Worm (Caenorhabditis elegans): ENCODE results near the gene K02D10.1.

K02D10.1 gene

DNA sequence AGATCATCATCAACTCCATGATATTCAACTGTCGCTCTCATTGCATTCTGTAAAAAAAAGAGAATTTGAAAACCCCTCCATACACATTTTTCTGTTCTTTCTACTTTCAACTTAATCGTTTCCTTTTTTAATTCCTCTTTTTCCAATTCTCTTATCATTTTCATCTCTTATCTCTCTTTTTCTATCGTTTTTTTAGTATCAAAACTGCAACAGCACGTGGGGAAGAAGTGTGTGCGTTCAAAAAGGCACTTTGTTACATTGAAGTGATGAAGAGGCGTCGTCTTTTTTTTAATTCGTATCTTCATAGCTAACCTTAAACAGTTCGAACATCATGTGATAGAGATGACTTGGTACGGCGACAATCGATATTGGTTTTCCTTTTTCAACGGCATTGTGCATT lies 30.2 kb upstream of the K02D10.1 start:
- no peak for TF ChIP-seq flh-1 (GFP tag; optimal IDR thresholded peaks at IDR 0.05)
- no peak for TF ChIP-seq lin-32 (GFP tag; optimal IDR thresholded peaks at IDR 0.05)
- no peak for TF ChIP-seq unc-120 (tag; optimal IDR thresholded peaks at IDR 0.05; ENCODE audit: poor library complexity, severe bottlenecking)
- TF ChIP-seq cnd-1 (tag; optimal IDR thresholded peaks at IDR 0.05) = no peak
- no peak for TF ChIP-seq ceh-39 (tag; optimal IDR thresholded peaks at IDR 0.05)
- no peak for TF ChIP-seq lsy-2 (tag; optimal IDR thresholded peaks at IDR 0.05)
- no peak for TF ChIP-seq tbx-8 (GFP tag; optimal IDR thresholded peaks at IDR 0.05)
- TF ChIP-seq nhr-237 (tag; optimal IDR thresholded peaks at IDR 0.05) = no peak
- TF ChIP-seq zip-8 (tag; optimal IDR thresholded peaks at IDR 0.05) = no peak
- no peak for TF ChIP-seq ceh-83 (GFP tag; optimal IDR thresholded peaks at IDR 0.05)
- TF ChIP-seq ham-2 (GFP tag; optimal IDR thresholded peaks at IDR 0.05) = no peak
- TF ChIP-seq blmp-1 (tag; optimal IDR thresholded peaks at IDR 0.05) = no peak

DNA sequence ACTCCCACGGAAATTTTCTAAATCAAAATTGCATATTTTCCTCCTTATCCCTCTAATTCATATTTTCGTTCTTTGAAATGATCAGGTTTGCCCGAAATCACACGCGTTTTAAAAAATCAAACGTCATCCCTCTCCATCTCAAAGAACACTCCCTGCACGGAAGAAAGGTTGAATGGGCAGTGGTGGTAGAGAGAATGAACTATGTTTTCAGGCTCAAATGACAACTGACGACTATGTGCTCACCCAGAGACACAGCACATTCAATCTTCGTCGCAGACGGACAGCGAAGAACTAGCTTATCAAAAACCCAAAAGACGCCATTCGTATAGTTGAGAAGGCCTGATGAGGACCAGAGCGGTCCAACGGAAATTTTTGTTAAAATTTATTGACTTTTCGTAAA lies 29.6 kb upstream of the K02D10.1 start:
- TF ChIP-seq unc-120 (tag; optimal IDR thresholded peaks at IDR 0.05; ENCODE audit: poor library complexity, severe bottlenecking) = peak; percentile 2
- no peak for TF ChIP-seq unc-39 (tag; optimal IDR thresholded peaks at IDR 0.05)

DNA sequence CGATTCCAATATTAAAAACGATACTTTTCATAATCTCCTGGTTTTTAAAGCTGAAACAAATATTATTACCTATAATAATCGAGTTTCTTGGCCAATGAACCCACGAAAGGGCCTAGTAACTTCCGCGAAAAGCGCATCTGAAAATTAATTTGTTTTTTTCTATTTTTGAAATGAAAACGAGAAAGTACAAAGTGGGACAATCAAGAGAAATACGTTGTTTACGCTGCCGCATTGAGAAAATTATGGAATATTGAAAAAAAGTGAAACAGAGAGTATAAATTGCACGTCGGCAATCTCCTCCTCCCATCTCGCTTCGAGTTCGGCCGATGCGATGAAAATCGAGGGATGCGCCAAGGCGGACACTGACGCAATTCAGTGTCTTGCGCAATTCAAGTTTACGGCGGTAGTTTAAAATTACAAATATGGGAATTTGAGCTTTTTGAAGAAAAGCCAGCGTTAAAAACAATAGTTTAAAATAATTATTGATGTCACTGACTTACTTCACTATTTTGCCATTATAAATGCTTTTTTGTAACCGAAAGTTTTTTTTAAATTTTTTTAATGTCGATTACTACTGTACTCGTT lies 28.0 kb upstream of the K02D10.1 start, which contains the start of gene pdhk-2:
pdhk-2 (minus strand) TSS at position 137 of the 585 bp plus-strand sequence.
- no peak for TF ChIP-seq snpc-4 (tag; optimal IDR thresholded peaks at IDR 0.05)
- peak; percentile 85 for TF ChIP-seq lsy-2 (tag; optimal IDR thresholded peaks at IDR 0.05)
- TF ChIP-seq sem-2 (GFP tag; optimal IDR thresholded peaks at IDR 0.05) = no peak
- TF ChIP-seq flh-1 (GFP tag; optimal IDR thresholded peaks at IDR 0.05) = peak; percentile 4
- no peak for TF ChIP-seq unc-39 (tag; optimal IDR thresholded peaks at IDR 0.05)
- TF ChIP-seq drap-1 (GFP tag; optimal IDR thresholded peaks at IDR 0.05) = peak; percentile 76
- peak; percentile 31 for TF ChIP-seq bed-3 (GFP tag; optimal IDR thresholded peaks at IDR 0.05)
- no peak for TF ChIP-seq nhr-2 (tag; optimal IDR thresholded peaks at IDR 0.05)
- TF ChIP-seq lin-32 (GFP tag; optimal IDR thresholded peaks at IDR 0.05) = peak; percentile 4
- no peak for TF ChIP-seq ztf-11 (tag; optimal IDR thresholded peaks at IDR 0.05)
- TF ChIP-seq ceh-39 (tag; optimal IDR thresholded peaks at IDR 0.05) = peak; percentile 67
- peak; percentile 87 for TF ChIP-seq lin-13 (tag; optimal IDR thresholded peaks at IDR 0.05)
- TF ChIP-seq nhr-76 (tag; optimal IDR thresholded peaks at IDR 0.05) = no peak
- peak; percentile 82 for TF ChIP-seq zip-8 (tag; optimal IDR thresholded peaks at IDR 0.05)
- TF ChIP-seq nhr-237 (tag; optimal IDR thresholded peaks at IDR 0.05) = peak; percentile 80
- peak; percentile 76 for TF ChIP-seq pha-4 (tag; optimal IDR thresholded peaks at IDR 0.05)
- peak; percentile 39 for TF ChIP-seq ham-2 (GFP tag; optimal IDR thresholded peaks at IDR 0.05)
- peak; percentile 54 for TF ChIP-seq hlh-1 (tag; optimal IDR thresholded peaks at IDR 0.05)
- TF ChIP-seq sptf-1 (tag; optimal IDR thresholded peaks at IDR 0.05) = peak; percentile 86
- TF ChIP-seq nhr-28 (tag; optimal IDR thresholded peaks at IDR 0.05) = no peak
- peak; percentile 81 for TF ChIP-seq mls-2 (tag; optimal IDR thresholded peaks at IDR 0.05)
- TF ChIP-seq ces-1 (GFP tag; optimal IDR thresholded peaks at IDR 0.05) = peak; percentile 78
- TF ChIP-seq ceh-43 (GFP tag; optimal IDR thresholded peaks at IDR 0.05) = peak; percentile 71
- peak; percentile 90 for TF ChIP-seq unc-120 (tag; optimal IDR thresholded peaks at IDR 0.05; ENCODE audit: poor library complexity, severe bottlenecking)
- TF ChIP-seq elt-3 (tag; optimal IDR thresholded peaks at IDR 0.05) = no peak
- TF ChIP-seq blmp-1 (tag; optimal IDR thresholded peaks at IDR 0.05) = no peak
- TF ChIP-seq cnd-1 (tag; optimal IDR thresholded peaks at IDR 0.05) = peak; percentile 64
- peak; percentile 72 for TF ChIP-seq ceh-83 (GFP tag; optimal IDR thresholded peaks at IDR 0.05)
- peak; percentile 90 for TF ChIP-seq mep-1 (tag; optimal IDR thresholded peaks at IDR 0.05)
- peak; percentile 78 for TF ChIP-seq M03D4.4 (tag; optimal IDR thresholded peaks at IDR 0.05)
- no peak for TF ChIP-seq nhr-12 (tag; optimal IDR thresholded peaks at IDR 0.05)
- TF ChIP-seq elt-1 (tag; optimal IDR thresholded peaks at IDR 0.05; ENCODE audit: borderline replicate concordance, insufficient read depth) = peak; percentile 58
- peak; percentile 57 for TF ChIP-seq unc-62 (GFP tag; optimal IDR thresholded peaks at IDR 0.05)

DNA sequence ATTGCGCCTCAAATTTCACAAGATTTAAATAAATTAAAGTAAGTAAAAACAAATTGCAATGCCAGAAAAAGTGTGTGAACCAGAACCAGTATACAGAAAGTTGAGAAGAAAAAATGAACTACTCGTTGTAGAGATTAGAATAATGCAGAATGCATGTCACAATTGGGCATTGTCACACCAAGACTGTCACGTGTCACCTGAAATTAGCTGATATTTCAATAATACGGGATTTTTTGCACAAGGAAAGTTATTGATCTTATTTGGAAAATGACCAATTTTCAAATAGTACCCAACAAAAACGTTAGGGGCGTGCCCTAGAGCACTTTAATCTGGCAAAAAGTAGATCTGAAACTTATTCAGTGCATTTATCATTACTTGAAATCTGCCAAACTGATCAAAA lies 27.4 kb upstream of the K02D10.1 start:
- no peak for TF ChIP-seq snpc-4 (tag; optimal IDR thresholded peaks at IDR 0.05)
- TF ChIP-seq M03D4.4 (tag; optimal IDR thresholded peaks at IDR 0.05) = no peak
- no peak for TF ChIP-seq pha-4 (tag; optimal IDR thresholded peaks at IDR 0.05)
- no peak for TF ChIP-seq flh-1 (GFP tag; optimal IDR thresholded peaks at IDR 0.05)
- no peak for TF ChIP-seq nhr-76 (tag; optimal IDR thresholded peaks at IDR 0.05)
- no peak for TF ChIP-seq sptf-1 (tag; optimal IDR thresholded peaks at IDR 0.05)
- TF ChIP-seq lin-13 (tag; optimal IDR thresholded peaks at IDR 0.05) = no peak

All from whole organism, mixed stage, embryonic.